Worm (Caenorhabditis elegans): Measurements from ENCODE around the gene F46C8.1.
A peak's percentile ranks its signal among the peaks of the same experiment; 100 is the strongest.

DNA sequence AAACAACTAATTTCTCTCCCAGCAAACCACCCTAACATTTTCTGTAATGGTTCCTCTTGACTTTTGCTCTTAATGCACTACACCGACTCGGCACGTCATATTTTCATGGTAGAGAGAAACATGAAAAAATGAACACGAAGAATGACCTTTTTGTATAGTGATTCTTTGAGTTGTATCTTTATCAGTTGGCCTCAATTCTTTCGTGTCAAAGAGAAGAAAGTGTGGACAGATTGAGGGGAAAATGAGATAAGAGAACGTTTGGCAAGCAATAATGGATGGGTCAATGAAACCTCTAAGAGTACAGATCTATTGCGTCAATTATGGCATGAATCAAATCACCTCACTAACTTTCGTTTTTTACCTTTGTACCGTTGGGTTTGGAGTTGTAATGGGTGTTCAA, 27.7 kb downstream of the F46C8.1 start:
- TF ChIP-seq ama-1 (optimal IDR thresholded peaks at IDR 0.05): no peak
- TF ChIP-seq ama-1 (GFP tag; optimal IDR thresholded peaks at IDR 0.05): no peak
- no peak for TF ChIP-seq cebp-1 (GFP tag; IDR thresholded peaks at IDR 0.05)
- TF ChIP-seq cebp-1 (tag; optimal IDR thresholded peaks at IDR 0.05): peak; percentile 22
- TF ChIP-seq sptf-2 (GFP tag; optimal IDR thresholded peaks at IDR 0.05): no peak
